Worm (Caenorhabditis elegans) whole organism, L4 larva: Measurements from ENCODE around the gene nas-33.

Experiments
- ceh-82 ChIP-seq: sonication (generic microtip); optimal IDR thresholded peaks from 2 replicates; lab custom pipeline; 2017; ENCODE audit warnings: missing biosample characterization, missing genetic modification characterization
- ces-1 ChIP-seq: fragments of 150-350 bp; sonication (generic microtip); optimal IDR thresholded peaks from 4 replicates; lab custom pipeline; 2014; ENCODE audit warnings: missing biosample characterization, missing genetic modification reagents, missing genetic modification characterization
- skn-1 ChIP-seq: fragments of 150-350 bp; optimal IDR thresholded peaks from 2 replicates; lab custom pipeline; 2014; ENCODE audit warnings: missing biosample characterization, missing genetic modification characterization
- snpc-4 ChIP-seq: fragments of 150-350 bp; optimal IDR thresholded peaks from 2 replicates; lab custom pipeline; 2014; ENCODE audit warnings: missing biosample characterization, missing genetic modification characterization
- ztf-11 ChIP-seq: fragments of 150-350 bp; optimal IDR thresholded peaks from 2 replicates; lab custom pipeline; 2014; ENCODE audit warnings: missing biosample characterization, missing genetic modification characterization

DNA sequence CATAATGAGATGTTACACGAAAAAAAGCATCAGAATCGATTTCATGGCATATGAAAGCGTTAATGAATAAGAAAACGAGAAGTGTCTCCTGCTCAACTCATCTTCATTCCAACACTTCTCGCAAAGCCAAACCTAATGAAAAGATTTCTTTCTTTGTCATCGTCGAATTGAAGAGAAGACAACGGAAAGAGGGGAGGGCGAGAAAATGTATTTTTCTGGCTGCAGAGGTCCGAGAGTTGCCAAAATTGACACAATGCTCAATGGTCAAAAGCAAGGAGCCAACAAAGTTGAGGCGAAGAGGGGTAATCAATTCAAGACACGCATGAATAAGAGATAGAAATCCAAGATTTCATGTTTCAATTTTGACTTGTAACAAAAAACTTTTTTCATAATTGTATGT, 35.9 kb downstream of the nas-33 start:
- TF ChIP-seq ztf-11 (tag; lab: Kevin White, UChicago) (no peak), ces-1 (no peak), snpc-4 (no peak), skn-1 (tag; lab: Kevin White, UChicago) (no peak), ceh-82 (tag; lab: Kevin White, UChicago) (no peak)
